Fruit fly (Drosophila melanogaster): ENCODE measurements around the gene CG43092.

Gene CG43092

DNA sequence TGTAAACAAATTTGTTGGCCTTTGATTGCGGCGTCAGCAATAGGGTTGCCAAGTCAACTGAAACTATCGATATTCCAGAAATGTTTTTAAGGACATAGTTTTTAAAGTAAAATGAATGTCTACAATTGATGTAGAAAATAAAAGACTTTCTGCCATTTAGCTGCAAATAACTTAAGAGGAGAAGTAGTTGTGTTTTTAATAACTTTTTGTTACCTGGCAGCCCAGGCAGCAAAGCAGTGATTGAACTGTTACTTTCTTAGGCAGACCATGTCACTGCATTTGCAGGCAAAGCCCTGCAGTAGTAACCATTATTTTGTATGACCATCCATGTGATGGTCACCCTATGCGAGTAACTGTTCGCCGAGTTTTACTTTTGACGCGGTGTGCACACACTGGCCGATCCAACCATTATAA, 18.9 kb downstream of the CG43092 start, which contains the start of the genes rumi, CG7029 and Usp12-46 (continued):
- TF ChIP-seq fd96Cb (tag; optimal IDR thresholded peaks at IDR 0.05) (peak; percentile 82), pfk (GFP tag; optimal IDR thresholded peaks at IDR 0.05) (peak; percentile 38), maf-S (GFP tag; optimal IDR thresholded peaks at IDR 0.05) (peak; percentile 90), C15 (GFP tag; IDR thresholded peaks at IDR 0.05) (0 out of 3 replicates have a peak, but pooled peaks have one; percentile 53), Drgx (GFP tag; IDR thresholded peaks at IDR 0.05) (peak; percentile 75), CG12659 (GFP tag; optimal IDR thresholded peaks at IDR 0.05) (peak; percentile 93), CG13624 (GFP tag; optimal IDR thresholded peaks at IDR 0.05) (peak; percentile 89), gsb-n (tag; optimal IDR thresholded peaks at IDR 0.05) (no peak), otp (GFP tag; IDR thresholded peaks at IDR 0.05) (peak; percentile 72; the same call in 2 of the 3 replicates), CG9609 (GFP tag; optimal IDR thresholded peaks at IDR 0.05) (peak; percentile 87), lbe (GFP tag; optimal IDR thresholded peaks at IDR 0.05) (peak; percentile 79), CG17802 (tag; optimal IDR thresholded peaks at IDR 0.05) (peak; percentile 61), Bteb2 (GFP tag; optimal IDR thresholded peaks at IDR 0.05) (peak; percentile 90), Sox102F (GFP tag; optimal IDR thresholded peaks at IDR 0.05) (peak; percentile 86), ham (GFP tag; IDR thresholded peaks at IDR 0.05) (peak; percentile 69; the same call in 1 of the 2 replicates), CG7928 (GFP tag; optimal IDR thresholded peaks at IDR 0.05) (peak; percentile 58), NC2β (GFP tag; optimal IDR thresholded peaks at IDR 0.05) (peak; percentile 91), fu2 (GFP tag; optimal IDR thresholded peaks at IDR 0.05) (peak; percentile 90), ci (GFP tag; IDR thresholded peaks at IDR 0.05) (peak; percentile 90), Dll (GFP tag; IDR thresholded peaks at IDR 0.05; ENCODE audit: partially characterized antibody) (peak; percentile 89), nom (GFP tag; optimal IDR thresholded peaks at IDR 0.05) (peak; percentile 58), CG2129 (GFP tag; IDR thresholded peaks at IDR 0.05; ENCODE audit: partially characterized antibody) (peak; percentile 64), CG6854 (GFP tag; optimal IDR thresholded peaks at IDR 0.05) (no peak), D19A (tag; optimal IDR thresholded peaks at IDR 0.05) (no peak), CG7987 (GFP tag; optimal IDR thresholded peaks at IDR 0.05) (peak; percentile 57), sc (optimal IDR thresholded peaks at IDR 0.05) (no peak), sc (GFP tag; optimal IDR thresholded peaks at IDR 0.05) (peak; percentile 69), CG13775 (GFP tag; optimal IDR thresholded peaks at IDR 0.05) (peak; percentile 89), wek (GFP tag; optimal IDR thresholded peaks at IDR 0.05) (peak; percentile 23), Usf (GFP tag; optimal IDR thresholded peaks at IDR 0.05) (peak; percentile 70), Xbp1 (GFP tag; optimal IDR thresholded peaks at IDR 0.05) (peak; percentile 92), CG17328 (GFP tag; IDR thresholded peaks at IDR 0.05) (peak; percentile 90), CG17385 (GFP tag; optimal IDR thresholded peaks at IDR 0.05) (peak; percentile 71), CG13296 (GFP tag; optimal IDR thresholded peaks at IDR 0.05) (peak; percentile 73), nerfin-2 (GFP tag; IDR thresholded peaks at IDR 0.05; ENCODE audit: partially characterized antibody) (peak; percentile 53; the same call in 1 of the 2 replicates), CG6175 (GFP tag; IDR thresholded peaks at IDR 0.05) (peak; percentile 52; the same call in 2 of the 3 replicates), gsb (GFP tag; IDR thresholded peaks at IDR 0.05) (peak; percentile 46; the same call in 1 of the 2 replicates), ara (GFP tag; IDR thresholded peaks at IDR 0.05) (peak; percentile 79), CG11247 (GFP tag; IDR thresholded peaks at IDR 0.05) (peak; percentile 69), CG10565 (GFP tag; optimal IDR thresholded peaks at IDR 0.05) (peak; percentile 56), vnd (GFP tag; IDR thresholded peaks at IDR 0.05; ENCODE audit: partially characterized antibody) (peak; percentile 66; the same call in 2 of the 3 replicates), wdn (GFP tag; IDR thresholded peaks at IDR 0.05) (peak; percentile 71), CG12391 (tag; optimal IDR thresholded peaks at IDR 0.05) (peak; percentile 92), tin (GFP tag; optimal IDR thresholded peaks at IDR 0.05) (peak; percentile 87), CG1233 (GFP tag; optimal IDR thresholded peaks at IDR 0.05) (peak; percentile 82), Oli (tag; optimal IDR thresholded peaks at IDR 0.05) (peak; percentile 80), fd3F (GFP tag; optimal IDR thresholded peaks at IDR 0.05) (peak; percentile 79), CG30431 (GFP tag; optimal IDR thresholded peaks at IDR 0.05) (peak; percentile 72), CG11398 (GFP tag; optimal IDR thresholded peaks at IDR 0.05) (peak; percentile 84), btn (GFP tag; optimal IDR thresholded peaks at IDR 0.05) (peak; percentile 72)

Measured in whole organism, embryonic.